Worm (Caenorhabditis elegans): Measurements from ENCODE around the gene bud-13.
"Not testable (repeated sequence)": the region's sequence is repeated elsewhere in the genome, so short reads cannot be mapped to it uniquely, and the experiment has no call there.

Gene bud-13

ce11 chrIII:8967639-8968038, at the start of gene bud-13, which contains the start of gene rpap-2:
bud-13 (minus strand) TSS chrIII:8967727.
rpap-2 (plus strand) TSS chrIII:8967967.
- TF ChIP-seq nhr-23 (tag; optimal IDR thresholded peaks at IDR 0.05) (no peak), unc-55 (GFP tag; optimal IDR thresholded peaks at IDR 0.05) (peak; percentile 14)

ce11 chrIII:9017181-9017651, 49.7 kb upstream of the bud-13 start, which contains the start of gene F59B2.12:
F59B2.12 (plus strand) TSS chrIII:9017601.
- no peak for TF ChIP-seq blmp-1 (tag; optimal IDR thresholded peaks at IDR 0.05; ENCODE audit: insufficient read depth)
- TF ChIP-seq C34F6.9 (tag; optimal IDR thresholded peaks at IDR 0.05): no peak
- no peak for TF ChIP-seq snpc-4 (tag; optimal IDR thresholded peaks at IDR 0.05)

ce11 chrIII:9012309-9012708, 44.8 kb upstream of the bud-13 start, which contains the start of gene F59B2.9:
F59B2.9 (minus strand) TSS chrIII:9012409.
- TF ChIP-seq nhr-23 (tag; optimal IDR thresholded peaks at IDR 0.05): no peak
- no peak for TF ChIP-seq alr-1 (tag; optimal IDR thresholded peaks at IDR 0.05)
- no peak for TF ChIP-seq unc-39 (tag; optimal IDR thresholded peaks at IDR 0.05)
- no peak for TF ChIP-seq lin-13 (GFP tag; optimal IDR thresholded peaks at IDR 0.05)
- no peak for TF ChIP-seq ztf-1 (GFP tag; conservative IDR thresholded peaks at IDR 0.05)
- no peak for TF ChIP-seq nhr-10 (tag; optimal IDR thresholded peaks at IDR 0.05)
- no peak for TF ChIP-seq nhr-12 (tag; optimal IDR thresholded peaks at IDR 0.05)
- TF ChIP-seq lin-11 (tag; optimal IDR thresholded peaks at IDR 0.05): no peak
- TF ChIP-seq lin-39 (tag; optimal IDR thresholded peaks at IDR 0.05): no peak
- no peak for TF ChIP-seq crh-2 (tag; optimal IDR thresholded peaks at IDR 0.05)
- TF ChIP-seq nhr-77 (tag; optimal IDR thresholded peaks at IDR 0.05): no peak

- no peak for TF ChIP-seq ceh-82 (tag; optimal IDR thresholded peaks at IDR 0.05)
- TF ChIP-seq peb-1 (tag; optimal IDR thresholded peaks at IDR 0.05): no peak
- no peak for TF ChIP-seq nhr-12 (tag; optimal IDR thresholded peaks at IDR 0.05)
- no peak for TF ChIP-seq mbf-1 (tag; optimal IDR thresholded peaks at IDR 0.05)
- no peak for TF ChIP-seq unc-39 (tag; optimal IDR thresholded peaks at IDR 0.05)
- TF ChIP-seq fos-1 (tag; optimal IDR thresholded peaks at IDR 0.05): no peak
- no peak for TF ChIP-seq nhr-11 (tag; optimal IDR thresholded peaks at IDR 0.05)
- TF ChIP-seq lin-13 (GFP tag; optimal IDR thresholded peaks at IDR 0.05): no peak
- no peak for TF ChIP-seq ama-1 (optimal IDR thresholded peaks at IDR 0.05)
- no peak for TF ChIP-seq lin-11 (tag; optimal IDR thresholded peaks at IDR 0.05)
- TF ChIP-seq egl-27 (tag; optimal IDR thresholded peaks at IDR 0.05): no peak
- TF ChIP-seq lsy-2 (tag; optimal IDR thresholded peaks at IDR 0.05): no peak
- no peak for TF ChIP-seq nhr-23 (tag; optimal IDR thresholded peaks at IDR 0.05)
- TF ChIP-seq skn-1 (tag; optimal IDR thresholded peaks at IDR 0.05): no peak
- TF ChIP-seq sem-4 (tag; optimal IDR thresholded peaks at IDR 0.05): no peak
Measured at ce11 chrIII:9010047-9010446, 42.5 kb upstream of the bud-13 start, which contains the start of gene F59B2.8. F59B2.8 (minus strand) TSS chrIII:9010197.

- TF ChIP-seq nhr-129 (tag; optimal IDR thresholded peaks at IDR 0.05) (peak; percentile 50), F13H6.1 (tag; optimal IDR thresholded peaks at IDR 0.05) (peak; percentile 36), sem-4 (tag; optimal IDR thresholded peaks at IDR 0.05) (no peak), ceh-16 (tag; optimal IDR thresholded peaks at IDR 0.05) (no peak), sma-9 (GFP tag; optimal IDR thresholded peaks at IDR 0.05) (peak; percentile 55), sma-9 (tag; optimal IDR thresholded peaks at IDR 0.05) (no peak), fos-1 (tag; optimal IDR thresholded peaks at IDR 0.05) (peak; percentile 43), alr-1 (tag; optimal IDR thresholded peaks at IDR 0.05) (no peak), C34F6.9 (tag; optimal IDR thresholded peaks at IDR 0.05) (no peak), nhr-237 (tag; optimal IDR thresholded peaks at IDR 0.05) (no peak), dmd-4 (tag; optimal IDR thresholded peaks at IDR 0.05) (no peak)
Measured at ce11 chrIII:9007183-9007582, 39.7 kb upstream of the bud-13 start.

- not testable (repeated sequence) for TF ChIP-seq mab-5 (tag; optimal IDR thresholded peaks at IDR 0.05); crh-2 (tag; optimal IDR thresholded peaks at IDR 0.05); unc-55 (GFP tag; optimal IDR thresholded peaks at IDR 0.05)
Measured at ce11 chrIII:9005905-9006372, 38.4 kb upstream of the bud-13 start, which contains the start of gene rab-6.1. rab-6.1 (minus strand) TSS chrIII:9005955.

All from whole organism, L2 larva.